Fruit fly (Drosophila melanogaster) S2 (cell line): ENCODE measurements around the gene Cpr65Ax1.

ENCODE experiments used
- CG8478 ChIP-seq: fragments of >200 bp; optimal IDR thresholded peaks from 2 replicates; lab custom pipeline; 2018
- CTCF ChIP-seq, 2 experiments: fragments of >200 bp; optimal IDR thresholded peaks; 2 replicates each; lab custom pipeline; 2018

DNA sequence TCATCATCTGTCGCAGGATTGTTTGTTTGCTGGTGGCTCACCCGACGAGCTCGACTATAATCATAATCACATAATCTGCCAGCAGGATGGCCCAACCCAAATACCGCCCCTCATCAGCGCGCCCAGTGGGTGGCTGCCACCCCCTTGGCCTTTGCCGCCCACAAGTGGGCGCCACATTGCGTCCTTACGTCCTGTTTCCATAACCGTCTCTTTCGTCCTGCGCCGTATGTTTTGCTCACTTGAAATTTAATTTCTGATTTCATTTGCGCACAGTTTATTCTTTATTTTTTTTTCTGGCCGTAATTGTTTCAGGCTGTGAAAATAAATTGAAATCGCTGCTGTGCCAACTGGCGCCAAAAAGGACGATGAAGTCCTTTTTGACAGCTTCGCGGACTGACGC, 42.4 kb downstream of the Cpr65Ax1 start:
- TF ChIP-seq CTCF (optimal IDR thresholded peaks at IDR 0.05; lab: Kevin White, UChicago) (no peak), CG8478 (lab: Kevin White, UChicago) (no peak)
